Worm (Caenorhabditis elegans) whole organism, L2 larva: Measurements from ENCODE around the gene Y45F10D.16.

Experiments used
- ZK546.5 ChIP-seq: sonication (generic microtip); optimal IDR thresholded peaks from 2 replicates; lab custom pipeline; 2017; ENCODE audit warnings: missing biosample characterization, missing genetic modification characterization
- blmp-1 ChIP-seq: sonication (generic microtip); optimal IDR thresholded peaks from 2 replicates; lab custom pipeline; 2017; ENCODE audit warnings: missing genetic modification characterization, mild to moderate bottlenecking, missing compliant biosample characterization, antibody characterized with exemption, moderate library complexity; ENCODE audit not compliant: insufficient read depth
- lin-39 ChIP-seq: fragments of 150-350 bp; optimal IDR thresholded peaks from 2 replicates; lab custom pipeline; 2014; ENCODE audit warnings: missing biosample characterization, missing genetic modification reagents, missing genetic modification characterization
- snpc-4 ChIP-seq: fragments of 150-350 bp; optimal IDR thresholded peaks from 2 replicates; lab custom pipeline; 2014; ENCODE audit warnings: missing biosample characterization, missing genetic modification characterization

- TF ChIP-seq lin-39 (tag; lab: Kevin White, UChicago) (no peak), blmp-1 (no peak), snpc-4 (no peak), ZK546.5 (no peak)
Measured at ce11 chrIV:13778710-13779109, 2.5 kb downstream of the Y45F10D.16 start, which contains the start of gene gly-10.
